Worm (Caenorhabditis elegans) whole organism, early embryonic: ENCODE measurements around the gene arl-5.

Experiments
- B0310.2 ChIP-seq: sonication (generic microtip); optimal IDR thresholded peaks from 2 replicates; lab custom pipeline; 2016; ENCODE audit warnings: mild to moderate bottlenecking, missing genetic modification characterization, missing compliant biosample characterization
- F13C5.2 ChIP-seq: sonication (generic microtip); optimal IDR thresholded peaks from 2 replicates; lab custom pipeline; 2017; ENCODE audit warnings: mild to moderate bottlenecking, missing genetic modification characterization, inconsistent platforms, missing compliant biosample characterization
- aly-1 ChIP-seq: sonication (generic microtip); optimal IDR thresholded peaks from 2 replicates; lab custom pipeline; 2016; ENCODE audit warnings: missing genetic modification characterization, missing compliant biosample characterization
- ama-1 ChIP-seq: fragments of 150-350 bp; optimal IDR thresholded peaks from 2 replicates; lab custom pipeline; 2014
- ceh-13 ChIP-seq: fragments of 200-800 bp; sonication (Bioruptor generic); optimal IDR thresholded peaks from 2 replicates; lab custom pipeline; 2018; ENCODE audit warnings: mild to moderate bottlenecking, missing genetic modification characterization, missing compliant biosample characterization
- ceh-36 ChIP-seq: sonication (generic microtip); optimal IDR thresholded peaks from 2 replicates; lab custom pipeline; 2016; ENCODE audit warnings: missing genetic modification characterization, inconsistent platforms, missing compliant biosample characterization
- ets-7 ChIP-seq: sonication (generic microtip); optimal IDR thresholded peaks from 2 replicates; lab custom pipeline; 2016; ENCODE audit warnings: missing genotype, missing genetic modification characterization, missing compliant biosample characterization
- flt-1 ChIP-seq: fragments of 200-800 bp; sonication (Bioruptor generic); IDR thresholded peaks from 2 replicates; pipeline ENCODE4 v1.3.6; 2022; ENCODE audit warnings: missing genetic modification characterization, missing compliant biosample characterization
- hmbx-1 ChIP-seq: sonication (generic microtip); optimal IDR thresholded peaks from 2 replicates; lab custom pipeline; 2016; ENCODE audit warnings: mild to moderate bottlenecking, missing genetic modification characterization, missing compliant biosample characterization
- hmg-4 ChIP-seq: fragments of 200-800 bp; sonication (Bioruptor generic); optimal IDR thresholded peaks from 2 replicates; lab custom pipeline; 2018; ENCODE audit warnings: mild to moderate bottlenecking, missing genetic modification characterization, missing compliant biosample characterization
- hnd-1 ChIP-seq: sonication (generic microtip); optimal IDR thresholded peaks from 2 replicates; lab custom pipeline; 2016; ENCODE audit warnings: missing genetic modification characterization, missing compliant biosample characterization
- pes-1 ChIP-seq: fragments of 200-800 bp; sonication (Bioruptor generic); IDR thresholded peaks from 2 replicates; pipeline ENCODE4 v1.3.6; 2022; ENCODE audit warnings: missing genetic modification reagents, missing genetic modification characterization, missing compliant biosample characterization
- scrt-1 ChIP-seq: fragments of 200-800 bp; sonication (Bioruptor generic); IDR thresholded peaks from 2 replicates; pipeline ENCODE4 v1.3.6; 2022; ENCODE audit warnings: missing genetic modification characterization, missing compliant biosample characterization
- sea-1 ChIP-seq: fragments of 200-800 bp; sonication (Bioruptor generic); conservative IDR thresholded peaks from 2 replicates; pipeline ENCODE4 v1.3.6; 2022; ENCODE audit warnings: missing genetic modification characterization, missing compliant biosample characterization
- tbx-11 ChIP-seq: fragments of 200-800 bp; sonication (Bioruptor generic); IDR thresholded peaks from 2 replicates; pipeline ENCODE4 v1.3.6; 2022; ENCODE audit warnings: missing genetic modification characterization, missing compliant biosample characterization
- tbx-37 ChIP-seq: fragments of 200-800 bp; sonication (Bioruptor generic); conservative IDR thresholded peaks from 2 replicates; pipeline ENCODE4 v1.3.6; 2022; ENCODE audit warnings: missing genetic modification reagents, missing genetic modification characterization, missing compliant biosample characterization
- tra-4 ChIP-seq: sonication (generic microtip); optimal IDR thresholded peaks from 2 replicates; lab custom pipeline; 2017; ENCODE audit warnings: missing genetic modification characterization, missing compliant biosample characterization

The arl-5 gene

DNA sequence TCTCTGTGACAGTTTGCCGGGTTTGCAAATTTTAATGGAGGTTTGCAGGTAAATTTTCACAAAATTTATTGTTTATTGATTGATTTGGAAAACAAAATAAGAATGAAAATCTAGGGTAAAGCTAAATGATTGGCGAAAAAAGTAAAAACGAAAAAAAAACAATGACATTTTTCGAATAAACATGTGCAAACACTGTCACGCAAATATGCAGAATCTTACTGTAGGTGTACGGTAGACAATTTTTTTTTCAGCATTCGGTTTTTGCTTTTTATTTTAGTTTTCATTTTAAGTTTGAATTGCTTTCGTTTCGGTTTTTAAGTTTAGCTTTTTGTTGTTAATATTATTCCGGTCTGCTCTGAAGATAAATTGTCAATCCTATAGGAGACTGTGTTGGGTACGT lies 5.1 kb upstream of the arl-5 start:
- TF ChIP-seq hnd-1 (tag; lab: Kevin White, UChicago) (no peak), ceh-13 (GFP tag; lab: Kevin White, UChicago) (no peak), F13C5.2 (tag; lab: Kevin White, UChicago) (no peak)

DNA sequence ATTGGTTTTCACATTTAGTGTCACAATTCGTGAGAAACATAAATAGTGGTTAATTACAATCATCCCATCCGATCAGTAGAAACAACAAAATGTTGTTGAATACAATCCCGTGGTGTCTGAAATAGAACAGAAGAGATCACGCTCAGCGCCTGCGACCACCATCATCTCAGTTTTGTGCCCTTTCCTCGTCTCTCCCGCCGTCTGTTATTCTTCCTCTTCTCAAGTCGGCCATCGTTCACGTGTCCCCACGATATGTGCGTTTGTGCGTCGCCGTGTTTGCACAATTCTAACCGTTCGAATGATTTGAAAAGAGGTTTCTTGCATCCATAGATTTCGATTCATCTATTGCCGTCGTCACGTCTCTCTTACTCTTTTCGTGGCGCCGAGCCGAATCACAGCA lies 4.3 kb upstream of the arl-5 start, which contains the start of gene panl-3:
panl-3 (plus strand) TSS at position 294 of the 400 bp plus-strand sequence.
- TF ChIP-seq hmg-4 (GFP tag; lab: Kevin White, UChicago) (peak; percentile 45), ets-7 (tag; lab: Kevin White, UChicago) (no peak), scrt-1 (GFP tag; lab: Robert Waterston, UW) (peak; percentile 65; the same call in 1 of the 2 replicates), aly-1 (tag; lab: Kevin White, UChicago) (peak; percentile 57)

DNA sequence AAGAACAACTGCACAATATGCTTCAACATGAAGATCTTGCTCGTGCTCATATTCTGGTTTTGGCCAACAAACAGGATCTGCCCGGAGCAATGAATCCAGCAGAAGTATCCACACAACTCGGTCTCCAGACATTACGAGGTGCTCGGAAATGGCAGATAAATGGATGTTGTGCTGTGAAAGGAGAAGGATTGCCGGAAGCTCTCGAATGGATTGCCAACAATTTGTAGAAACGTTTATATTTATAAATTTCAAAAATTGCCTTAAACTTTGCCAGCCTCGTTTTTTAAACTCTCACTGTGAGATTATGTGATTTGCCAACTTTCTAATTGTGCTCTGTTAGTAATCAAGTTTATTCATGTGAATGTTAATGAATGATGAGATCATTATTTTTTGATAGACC lies 706 bp downstream of the arl-5 start:
- TF ChIP-seq hnd-1 (tag; lab: Kevin White, UChicago) (no peak), ets-7 (tag; lab: Kevin White, UChicago) (no peak), hmg-4 (GFP tag; lab: Kevin White, UChicago) (no peak), scrt-1 (GFP tag; lab: Robert Waterston, UW) (no peak), hmbx-1 (tag; lab: Kevin White, UChicago) (no peak), pes-1 (GFP tag; lab: Robert Waterston, UW) (no peak), sea-1 (GFP tag; lab: Robert Waterston, UW) (no peak), ceh-36 (tag; lab: Kevin White, UChicago) (no peak), tbx-37 (GFP tag; lab: Robert Waterston, UW) (no peak), tra-4 (tag; lab: Kevin White, UChicago) (no peak), B0310.2 (tag; lab: Kevin White, UChicago) (no peak), tbx-11 (GFP tag; lab: Robert Waterston, UW) (no peak), aly-1 (tag; lab: Kevin White, UChicago) (no peak), flt-1 (GFP tag; lab: Robert Waterston, UW) (no peak)

DNA sequence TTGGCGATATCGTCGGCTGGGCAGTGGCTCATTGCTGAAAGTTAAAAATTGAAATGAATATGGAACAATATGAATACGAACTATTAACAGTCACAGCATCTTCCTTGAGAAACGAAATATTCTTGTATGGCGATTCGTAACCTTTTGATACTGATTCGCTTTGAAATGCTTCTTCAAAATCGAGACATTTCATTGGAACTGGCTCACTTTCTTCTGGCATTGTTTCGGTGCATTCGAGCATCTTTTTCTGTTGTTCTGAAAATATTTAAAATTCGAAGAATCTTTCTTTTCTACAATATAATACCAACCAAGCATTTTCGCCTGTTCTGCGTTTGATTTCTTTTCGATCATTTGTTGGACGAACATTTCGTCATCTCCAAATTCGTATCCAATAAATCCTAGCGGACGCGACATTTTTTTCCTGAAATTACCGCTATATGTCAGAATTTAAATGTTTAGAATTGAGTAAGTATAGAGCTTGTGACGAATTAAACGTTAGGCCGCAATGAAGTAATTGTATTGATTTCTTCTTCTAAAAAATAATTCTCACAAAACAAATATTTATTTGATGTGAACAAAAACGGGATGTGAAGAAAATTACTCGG lies 1.4 kb downstream of the arl-5 start, which contains the start of gene lin-52:
lin-52 (minus strand) TSS at position 421 of the 605 bp plus-strand sequence.
- TF ChIP-seq ama-1 (lab: Kevin White, UChicago), result peak; percentile 64
- TF ChIP-seq hmbx-1 (tag; lab: Kevin White, UChicago), result no peak

DNA sequence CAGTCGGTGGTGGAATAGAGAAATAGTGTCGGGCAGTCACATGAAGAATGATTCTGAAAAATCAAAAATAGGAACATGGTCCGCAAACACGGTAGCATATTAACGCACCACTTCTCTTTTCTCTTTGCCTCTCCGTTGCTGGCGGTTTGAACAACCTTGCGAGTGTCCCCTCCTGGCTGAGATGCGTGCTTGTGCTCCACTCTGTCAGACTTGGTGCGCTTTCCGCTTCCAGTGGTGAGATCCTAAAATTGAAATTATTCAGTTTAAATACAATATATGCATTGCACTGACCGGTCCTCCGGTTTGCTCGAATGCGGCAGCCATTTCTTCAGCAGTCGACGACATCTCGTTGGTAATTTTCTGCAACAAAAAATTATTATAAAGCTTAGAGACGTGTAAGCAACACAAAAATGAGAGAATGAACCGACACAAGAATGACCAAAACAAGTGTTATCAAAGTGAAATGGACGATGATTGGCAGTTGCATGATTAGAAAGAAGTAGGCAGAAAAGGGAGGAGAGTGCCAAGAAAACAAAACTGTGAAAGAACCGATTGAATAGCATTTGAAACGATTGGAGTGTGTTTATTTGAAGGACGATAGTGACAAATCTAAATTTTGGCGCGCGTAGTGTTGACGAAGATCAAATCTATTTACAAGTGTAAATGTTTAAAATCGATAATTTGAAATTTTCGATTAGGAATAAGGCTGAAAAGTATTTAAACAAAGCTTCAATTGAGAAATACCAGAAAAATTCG lies 2.2 kb downstream of the arl-5 start, which contains the start of gene ZK632.9:
ZK632.9 (minus strand) TSS at position 360 of the 756 bp plus-strand sequence.
- TF ChIP-seq scrt-1 (GFP tag; lab: Robert Waterston, UW), result no peak
- TF ChIP-seq ama-1 (lab: Kevin White, UChicago), result no peak

DNA sequence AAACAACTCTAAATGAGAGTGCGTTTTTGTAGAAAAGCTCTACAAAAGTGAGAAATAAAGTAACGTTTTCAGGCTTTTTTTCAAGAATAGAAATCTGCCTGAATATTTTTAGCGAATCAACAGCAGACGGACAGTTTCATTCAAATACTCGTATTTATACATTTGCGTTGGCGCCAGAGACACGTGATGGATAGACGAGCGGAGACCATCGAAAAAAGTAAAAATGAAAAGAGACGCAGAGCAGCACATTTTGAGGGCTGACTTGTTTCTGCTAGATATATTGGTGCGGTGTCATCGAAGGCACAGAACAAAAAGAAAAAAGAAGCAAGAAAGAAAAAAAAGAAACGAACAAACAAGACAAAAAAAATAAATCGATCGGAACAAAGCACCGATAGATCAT lies 3.0 kb downstream of the arl-5 start:
- TF ChIP-seq ama-1 (lab: Kevin White, UChicago) (no peak), hnd-1 (tag; lab: Kevin White, UChicago) (no peak), pes-1 (GFP tag; lab: Robert Waterston, UW) (no peak), ceh-13 (GFP tag; lab: Kevin White, UChicago) (no peak), tbx-37 (GFP tag; lab: Robert Waterston, UW) (no peak), tbx-11 (GFP tag; lab: Robert Waterston, UW) (no peak), sea-1 (GFP tag; lab: Robert Waterston, UW) (no peak), F13C5.2 (tag; lab: Kevin White, UChicago) (no peak), tra-4 (tag; lab: Kevin White, UChicago) (no peak), hmg-4 (GFP tag; lab: Kevin White, UChicago) (no peak), ets-7 (tag; lab: Kevin White, UChicago) (no peak), ceh-36 (tag; lab: Kevin White, UChicago) (no peak), flt-1 (GFP tag; lab: Robert Waterston, UW) (no peak), hmbx-1 (tag; lab: Kevin White, UChicago) (no peak), B0310.2 (tag; lab: Kevin White, UChicago) (no peak), aly-1 (tag; lab: Kevin White, UChicago) (no peak)

DNA sequence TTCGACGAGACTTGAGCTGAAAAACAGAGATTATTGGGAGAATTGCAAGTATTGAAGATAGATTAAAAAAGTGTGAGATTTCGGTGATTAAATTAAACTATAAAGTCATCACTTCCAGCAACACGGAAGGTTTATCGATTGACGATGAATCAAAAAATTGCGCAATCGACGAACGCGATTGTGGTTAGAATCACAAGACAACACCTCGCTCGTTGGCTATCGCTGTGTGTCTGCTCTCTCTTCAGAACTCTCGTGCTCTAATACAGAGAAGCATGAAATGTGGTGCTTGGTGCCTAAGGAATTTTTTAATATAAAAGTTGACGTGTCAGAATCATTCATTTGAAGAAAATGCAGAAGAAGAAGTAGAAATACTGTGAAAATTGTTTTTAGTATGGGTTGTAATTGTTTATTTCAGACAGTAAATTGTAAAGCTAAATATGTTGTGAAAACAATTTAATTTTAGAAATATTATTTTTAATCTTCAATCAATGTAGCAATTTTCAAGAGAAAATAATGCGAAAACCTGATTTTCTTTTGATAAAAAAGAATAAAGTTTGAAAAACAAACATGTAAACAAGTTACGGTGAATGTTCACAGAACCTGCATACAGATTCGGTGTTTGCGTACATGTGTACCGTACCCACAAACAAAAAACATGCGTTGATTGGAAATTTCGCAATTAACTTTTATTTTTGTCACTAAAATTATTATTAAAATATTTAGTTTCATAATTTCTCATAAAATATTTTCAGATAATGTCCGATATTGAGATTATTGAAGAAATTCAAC lies 4.3 kb downstream of the arl-5 start, which contains the start of the genes ZK632.10 and ZK632.11:
ZK632.10 (minus strand) TSS at position 560 of the 789 bp plus-strand sequence.
ZK632.11 (plus strand) TSS at position 753 of the 789 bp plus-strand sequence.
- no peak for TF ChIP-seq aly-1 (tag; lab: Kevin White, UChicago)
